Fruit fly (Drosophila melanogaster) whole organism, embryonic: ENCODE data around the gene Acp65Aa.

ENCODE experiments used
- Atf3 ChIP-seq: fragments of 200-800 bp; sonication (Bioruptor generic); optimal IDR thresholded peaks from 3 replicates; lab custom pipeline; 2016; ENCODE audit warnings: missing biosample characterization, missing genetic modification characterization
- BtbVII ChIP-seq: fragments of 200-800 bp; sonication (Bioruptor generic); optimal IDR thresholded peaks from 3 replicates; lab custom pipeline; 2017; ENCODE audit warnings: missing biosample characterization, mild to moderate bottlenecking, missing genetic modification characterization
- CG10431 ChIP-seq: fragments of 200-800 bp; sonication (Bioruptor generic); optimal IDR thresholded peaks from 3 replicates; lab custom pipeline; 2018; ENCODE audit warnings: missing biosample characterization, mild to moderate bottlenecking, missing genetic modification characterization
- CG10543 ChIP-seq: fragments of 200-800 bp; sonication (Bioruptor generic); optimal IDR thresholded peaks from 3 replicates; lab custom pipeline; 2017; ENCODE audit warnings: missing biosample characterization, mild to moderate bottlenecking, missing genetic modification characterization, moderate library complexity
- CG11456 ChIP-seq: fragments of 200-800 bp; sonication (Bioruptor generic); IDR thresholded peaks from 3 replicates; pipeline ENCODE4 v1.3.6; 2022; ENCODE audit warnings: missing biosample characterization, missing genetic modification characterization
- CG13775 ChIP-seq: fragments of 200-800 bp; sonication (Bioruptor generic); optimal IDR thresholded peaks from 3 replicates; lab custom pipeline; 2017; ENCODE audit warnings: missing biosample characterization, mild to moderate bottlenecking, missing genetic modification characterization
- CG1529 ChIP-seq: fragments of 200-800 bp; sonication (Bioruptor generic); optimal IDR thresholded peaks from 3 replicates; lab custom pipeline; 2018; ENCODE audit warnings: missing biosample characterization, missing genetic modification characterization
- CG16813 ChIP-seq: fragments of 200-800 bp; sonication (Bioruptor generic); IDR thresholded peaks from 3 replicates; pipeline ENCODE4 v1.3.6; 2022; ENCODE audit warnings: missing biosample characterization, missing genetic modification characterization; ENCODE audit not compliant: partially characterized antibody
- CG16815 ChIP-seq: fragments of 200-800 bp; sonication (Bioruptor generic); optimal IDR thresholded peaks from 3 replicates; lab custom pipeline; 2017; ENCODE audit warnings: missing biosample characterization, mild to moderate bottlenecking, missing genetic modification characterization
- CG2712 ChIP-seq: fragments of 200-800 bp; optimal IDR thresholded peaks from 3 replicates; lab custom pipeline; 2019; ENCODE audit warnings: missing biosample characterization, mild to moderate bottlenecking, missing genetic modification characterization, moderate library complexity
- CG32532 ChIP-seq: fragments of 200-800 bp; sonication (Bioruptor generic); IDR thresholded peaks from 2 replicates; pipeline ENCODE4 v1.3.6; 2022; ENCODE audit warnings: missing biosample characterization, missing genetic modification characterization
- CG32767 ChIP-seq: fragments of 200-800 bp; sonication (Bioruptor generic); IDR thresholded peaks from 2 replicates; pipeline ENCODE4 v1.3.6; 2022; ENCODE audit warnings: missing biosample characterization, missing genetic modification characterization
- CG34422 ChIP-seq: fragments of 200-800 bp; sonication (Bioruptor generic); IDR thresholded peaks from 3 replicates; pipeline ENCODE4 v1.3.6; 2022; ENCODE audit warnings: missing biosample characterization, missing genetic modification characterization
- CG3847 ChIP-seq: fragments of 200-800 bp; sonication (Bioruptor generic); IDR thresholded peaks from 2 replicates; pipeline ENCODE4 v1.3.6; 2022; ENCODE audit warnings: missing biosample characterization, missing genetic modification characterization
- CG42726 ChIP-seq: fragments of 200-800 bp; sonication (Bioruptor generic); IDR thresholded peaks from 2 replicates; pipeline ENCODE4 v1.3.6; 2022; ENCODE audit warnings: missing biosample characterization, missing genetic modification characterization; ENCODE audit not compliant: partially characterized antibody
- CG4707 ChIP-seq: fragments of 200-800 bp; sonication (Bioruptor generic); optimal IDR thresholded peaks from 2 replicates; lab custom pipeline; 2018; ENCODE audit warnings: missing biosample characterization, mild to moderate bottlenecking, missing genetic modification characterization, moderate library complexity
- CG5245 ChIP-seq: fragments of 200-800 bp; sonication (Bioruptor generic); optimal IDR thresholded peaks from 3 replicates; lab custom pipeline; 2016; ENCODE audit warnings: missing biosample characterization, missing genetic modification characterization
- CG8388 ChIP-seq: fragments of 200-800 bp; sonication (Bioruptor generic); optimal IDR thresholded peaks from 2 replicates; lab custom pipeline; 2019; ENCODE audit warnings: missing biosample characterization, mild to moderate bottlenecking, missing genetic modification characterization, moderate library complexity
- CG8478 ChIP-seq: fragments of >200 bp; optimal IDR thresholded peaks from 2 replicates; lab custom pipeline; 2018
- Doc2 ChIP-seq: fragments of 200-800 bp; sonication (Bioruptor generic); IDR thresholded peaks from 2 replicates; pipeline ENCODE4 v1.3.6; 2022; ENCODE audit warnings: missing biosample characterization, missing genetic modification characterization
- E2f2 ChIP-seq: fragments of 200-800 bp; sonication (Bioruptor generic); IDR thresholded peaks from 2 replicates; pipeline ENCODE4 v1.3.6; 2022; ENCODE audit warnings: missing biosample characterization, missing genetic modification characterization
- Ets97D ChIP-seq: fragments of 200-800 bp; sonication (Bioruptor generic); optimal IDR thresholded peaks from 3 replicates; lab custom pipeline; 2016; ENCODE audit warnings: missing biosample characterization, missing genetic modification characterization
- Gsc ChIP-seq: fragments of 200-800 bp; sonication (Bioruptor generic); IDR thresholded peaks from 2 replicates; pipeline ENCODE4 v1.3.6; 2022; ENCODE audit warnings: missing biosample characterization, missing genetic modification characterization
- HHEX ChIP-seq: fragments of 200-800 bp; sonication (Bioruptor generic); optimal IDR thresholded peaks from 3 replicates; lab custom pipeline; 2017; ENCODE audit warnings: missing biosample characterization, mild to moderate bottlenecking, missing genetic modification characterization, missing genetic modification reagents
- HLHmδ ChIP-seq: fragments of 200-800 bp; sonication (Bioruptor generic); optimal IDR thresholded peaks from 2 replicates; lab custom pipeline; 2018; ENCODE audit warnings: missing biosample characterization, mild to moderate bottlenecking, missing genetic modification characterization, moderate library complexity
- Kr ChIP-seq: fragments of 200-800 bp; sonication (Bioruptor generic); optimal IDR thresholded peaks from 2 replicates; lab custom pipeline; 2017; ENCODE audit warnings: missing biosample characterization, mild to moderate bottlenecking, missing genetic modification characterization
- Lim3 ChIP-seq: fragments of 200-800 bp; sonication (Bioruptor generic); IDR thresholded peaks from 2 replicates; pipeline ENCODE4 v1.3.6; 2022; ENCODE audit warnings: missing biosample characterization, missing genetic modification characterization
- Lpt ChIP-seq: fragments of >200 bp; optimal IDR thresholded peaks from 2 replicates; lab custom pipeline; 2018; ENCODE audit warnings: missing biosample characterization, missing genetic modification characterization
- Myb ChIP-seq: fragments of 200-800 bp; sonication (Bioruptor generic); optimal IDR thresholded peaks from 2 replicates; lab custom pipeline; 2016; ENCODE audit warnings: missing biosample characterization, missing genetic modification characterization
- Oaz ChIP-seq: fragments of 200-800 bp; sonication (Bioruptor generic); IDR thresholded peaks from 2 replicates; pipeline ENCODE4 v1.3.6; 2022; ENCODE audit warnings: missing biosample characterization, missing genetic modification characterization
- Poxn ChIP-seq: fragments of 200-800 bp; sonication (Bioruptor generic); IDR thresholded peaks from 2 replicates; pipeline ENCODE4 v1.3.6; 2022; ENCODE audit warnings: missing biosample characterization, missing genetic modification characterization
- Sin3A ChIP-seq: fragments of >200 bp; optimal IDR thresholded peaks from 2 replicates; lab custom pipeline; 2018
- Six4 ChIP-seq: fragments of 200-800 bp; sonication (Bioruptor generic); optimal IDR thresholded peaks from 2 replicates; lab custom pipeline; 2016; ENCODE audit warnings: missing biosample characterization, missing genetic modification characterization
- Sry-δ ChIP-seq: fragments of 200-800 bp; sonication (Bioruptor generic); optimal IDR thresholded peaks from 2 replicates; lab custom pipeline; 2016; ENCODE audit warnings: missing biosample characterization, missing genetic modification characterization
- Usf ChIP-seq: fragments of 200-800 bp; sonication (Bioruptor generic); optimal IDR thresholded peaks from 2 replicates; lab custom pipeline; 2017; ENCODE audit warnings: missing genotype, missing biosample characterization, missing genetic modification characterization
- amos ChIP-seq: fragments of 200-800 bp; sonication (Bioruptor generic); IDR thresholded peaks from 2 replicates; pipeline ENCODE4 v1.3.6; 2022; ENCODE audit warnings: missing biosample characterization, missing genetic modification characterization; ENCODE audit not compliant: partially characterized antibody
- bowl ChIP-seq: fragments of 200-800 bp; sonication (Bioruptor generic); IDR thresholded peaks from 2 replicates; pipeline ENCODE4 v1.3.6; 2022; ENCODE audit warnings: missing biosample characterization, missing genetic modification characterization
- ems ChIP-seq: fragments of 200-800 bp; sonication (Bioruptor generic); optimal IDR thresholded peaks from 3 replicates; lab custom pipeline; 2016; ENCODE audit warnings: missing biosample characterization, missing genetic modification characterization
- ewg ChIP-seq: fragments of 200-800 bp; sonication (Bioruptor generic); optimal IDR thresholded peaks from 3 replicates; lab custom pipeline; 2017; ENCODE audit warnings: mild to moderate bottlenecking, missing biosample characterization, missing genetic modification reagents, missing genetic modification characterization
- eyg ChIP-seq: fragments of 200-800 bp; sonication (Bioruptor generic); optimal IDR thresholded peaks from 3 replicates; lab custom pipeline; 2016; ENCODE audit warnings: missing biosample characterization, missing genetic modification characterization
- hth ChIP-seq: fragments of >200 bp; optimal IDR thresholded peaks from 2 replicates; lab custom pipeline; 2017; ENCODE audit warnings: inconsistent platforms
- jumu ChIP-seq: fragments of 200-800 bp; sonication (Bioruptor generic); optimal IDR thresholded peaks from 3 replicates; lab custom pipeline; 2016; ENCODE audit warnings: missing biosample characterization, missing genetic modification characterization
- lbe ChIP-seq: fragments of 200-800 bp; sonication (Bioruptor generic); optimal IDR thresholded peaks from 2 replicates; lab custom pipeline; 2016; ENCODE audit warnings: missing biosample characterization, mild to moderate bottlenecking, missing genetic modification characterization
- onecut ChIP-seq: fragments of 200-800 bp; sonication (Bioruptor generic); IDR thresholded peaks from 2 replicates; pipeline ENCODE4 v1.3.6; 2022; ENCODE audit warnings: missing biosample characterization, missing genetic modification characterization
- row ChIP-seq: fragments of 200-800 bp; sonication (Bioruptor generic); IDR thresholded peaks from 3 replicates; pipeline ENCODE4 v1.3.6; 2022; ENCODE audit warnings: missing biosample characterization, missing genetic modification characterization
- sr ChIP-seq: fragments of 200-800 bp; sonication (Bioruptor generic); IDR thresholded peaks from 3 replicates; pipeline ENCODE4 v1.3.6; 2022; ENCODE audit warnings: missing biosample characterization, missing genetic modification characterization
- tap ChIP-seq: fragments of 200-800 bp; optimal IDR thresholded peaks from 3 replicates; lab custom pipeline; 2019; ENCODE audit warnings: missing biosample characterization, mild to moderate bottlenecking, missing genetic modification characterization, moderate library complexity
- tgo ChIP-seq: fragments of 200-800 bp; sonication (Bioruptor generic); IDR thresholded peaks from 3 replicates; pipeline ENCODE4 v1.3.6; 2022; ENCODE audit warnings: missing biosample characterization, missing genetic modification characterization
- tin ChIP-seq: fragments of 200-800 bp; sonication (Bioruptor generic); optimal IDR thresholded peaks from 3 replicates; lab custom pipeline; 2016; ENCODE audit warnings: missing biosample characterization, missing genetic modification characterization
- twi ChIP-seq: fragments of 200-800 bp; optimal IDR thresholded peaks from 2 replicates; lab custom pipeline; 2019; ENCODE audit warnings: missing biosample characterization, mild to moderate bottlenecking, missing genetic modification characterization, moderate library complexity
- zf30C ChIP-seq: fragments of 200-800 bp; sonication (Bioruptor generic); optimal IDR thresholded peaks from 3 replicates; lab custom pipeline; 2018; ENCODE audit warnings: missing biosample characterization, mild to moderate bottlenecking, missing genetic modification characterization

Acp65Aa gene

dm6 chr3L:6192822-6193555 lies 40.4 kb upstream of the Acp65Aa start, which contains the start of the genes Sf3b6 and Tnpo (continued):
- peak; percentile 86 for TF ChIP-seq tgo (GFP tag; lab: Robert Waterston, UW)
- peak; percentile 88 for TF ChIP-seq CG2712 (tag; lab: Kevin White, UChicago)
- no peak for TF ChIP-seq bowl (GFP tag; lab: Robert Waterston, UW)
- peak; percentile 70 for TF ChIP-seq HHEX (GFP tag; lab: Kevin White, UChicago)
- TF ChIP-seq CG32767: peak; percentile 82
- peak; percentile 92 for TF ChIP-seq CG13775 (GFP tag; lab: Kevin White, UChicago)
- TF ChIP-seq Six4: peak; percentile 71
- peak; percentile 80 for TF ChIP-seq tin (GFP tag; lab: Kevin White, UChicago)
- peak; percentile 83 for TF ChIP-seq twi (tag; lab: Kevin White, UChicago)
- peak; percentile 66 for TF ChIP-seq jumu (GFP tag; lab: Kevin White, UChicago)
- no peak for TF ChIP-seq Lpt (GFP tag; lab: Kevin White, UChicago)
- TF ChIP-seq Doc2 (GFP tag; lab: Robert Waterston, UW): peak; percentile 55; the same call in 1 of the 2 replicates
- TF ChIP-seq hth: no peak
- peak; percentile 87 for TF ChIP-seq Sry-δ (GFP tag; lab: Kevin White, UChicago)
- peak; percentile 61 for TF ChIP-seq lbe (GFP tag; lab: Kevin White, UChicago)
- no peak for TF ChIP-seq ewg
- peak; percentile 89 for TF ChIP-seq CG32532 (GFP tag; lab: Robert Waterston, UW)
- no peak for TF ChIP-seq CG4707 (GFP tag; lab: Kevin White, UChicago)
- no peak for TF ChIP-seq zf30C (GFP tag; lab: Kevin White, UChicago)
- 0 out of 2 replicates have a peak, but pooled peaks have one; percentile 31 for TF ChIP-seq CG42726 (GFP tag; lab: Robert Waterston, UW)
- TF ChIP-seq CG11456 (GFP tag; lab: Robert Waterston, UW): peak; percentile 84
- peak; percentile 66 for TF ChIP-seq CG5245 (GFP tag; lab: Kevin White, UChicago)
- peak; percentile 60 for TF ChIP-seq Myb (GFP tag; lab: Kevin White, UChicago)
- peak; percentile 90 for TF ChIP-seq CG3847 (GFP tag; lab: Robert Waterston, UW)
- TF ChIP-seq Sin3A (lab: Kevin White, UChicago): peak; percentile 81
- no peak for TF ChIP-seq Kr (GFP tag; lab: Kevin White, UChicago)
- TF ChIP-seq CG16815 (GFP tag; lab: Kevin White, UChicago): peak; percentile 89
- TF ChIP-seq ems (GFP tag; lab: Kevin White, UChicago): peak; percentile 63
- TF ChIP-seq eyg: peak; percentile 23
- TF ChIP-seq Lim3: no peak
- TF ChIP-seq CG16813 (GFP tag; lab: Robert Waterston, UW): peak; percentile 63
- TF ChIP-seq Poxn (GFP tag; lab: Robert Waterston, UW): peak; percentile 24; the same call in 1 of the 2 replicates
- TF ChIP-seq CG1529 (GFP tag; lab: Kevin White, UChicago): peak; percentile 44
- no peak for TF ChIP-seq BtbVII (GFP tag; lab: Kevin White, UChicago)
- no peak for TF ChIP-seq onecut
- TF ChIP-seq Oaz (GFP tag; lab: Robert Waterston, UW): peak; percentile 63; the same call in 1 of the 2 replicates
- TF ChIP-seq CG8388 (GFP tag; lab: Kevin White, UChicago): no peak
- peak; percentile 58 for TF ChIP-seq Atf3 (GFP tag; lab: Kevin White, UChicago)
- peak; percentile 78 for TF ChIP-seq Ets97D (GFP tag; lab: Kevin White, UChicago)
- TF ChIP-seq amos: peak; percentile 56
- TF ChIP-seq CG10431 (GFP tag; lab: Kevin White, UChicago): peak; percentile 58
- TF ChIP-seq Usf (GFP tag; lab: Kevin White, UChicago): peak; percentile 79
- no peak; the same call in 1 of the 2 replicates for TF ChIP-seq Gsc (GFP tag; lab: Robert Waterston, UW)
- TF ChIP-seq HLHmδ (GFP tag; lab: Kevin White, UChicago): peak; percentile 16
- peak; percentile 84 for TF ChIP-seq CG10543
- no peak for TF ChIP-seq CG8478
- peak; percentile 65 for TF ChIP-seq E2f2
- peak; percentile 96 for TF ChIP-seq row (GFP tag; lab: Robert Waterston, UW)
- TF ChIP-seq CG34422 (GFP tag; lab: Robert Waterston, UW): peak; percentile 85
- TF ChIP-seq tap (tag; lab: Kevin White, UChicago): no peak
- peak; percentile 8; the same call in 1 of the 3 replicates for TF ChIP-seq sr (GFP tag; lab: Robert Waterston, UW)
